Worm (Caenorhabditis elegans) whole organism, midembryonic: Measurements from ENCODE around the gene Y46E12A.5.

Experiments used
- T22C8.4 ChIP-seq: fragments of 200-800 bp; sonication (Bioruptor generic); IDR thresholded peaks from 2 replicates; pipeline ENCODE4 v1.3.6; 2022; ENCODE audit warnings: missing genetic modification characterization, missing compliant biosample characterization
- cog-1 ChIP-seq: sonication (generic microtip); optimal IDR thresholded peaks from 2 replicates; lab custom pipeline; 2016; ENCODE audit warnings: missing genetic modification characterization, missing compliant biosample characterization
- flt-1 ChIP-seq: fragments of 200-800 bp; sonication (Bioruptor generic); IDR thresholded peaks from 2 replicates; pipeline ENCODE4 v1.3.6; 2022; ENCODE audit warnings: missing genetic modification characterization, missing compliant biosample characterization
- klf-2 ChIP-seq: fragments of 200-800 bp; sonication (Bioruptor generic); conservative IDR thresholded peaks from 2 replicates; pipeline ENCODE4 v1.3.6; 2022; ENCODE audit warnings: missing genetic modification reagents, missing genetic modification characterization, missing compliant biosample characterization
- med-1 ChIP-seq: sonication (generic microtip); optimal IDR thresholded peaks from 2 replicates; lab custom pipeline; 2017; ENCODE audit warnings: missing genetic modification characterization, mild to moderate bottlenecking, missing compliant biosample characterization, antibody characterized with exemption, missing genetic modification reagents; ENCODE audit not compliant: insufficient read depth
- ref-1 ChIP-seq: fragments of 200-800 bp; sonication (Bioruptor generic); conservative IDR thresholded peaks from 2 replicates; pipeline ENCODE4 v1.3.6; 2022; ENCODE audit warnings: missing genetic modification reagents, missing genetic modification characterization, missing compliant biosample characterization
- tab-1 ChIP-seq: fragments of 200-800 bp; sonication (Bioruptor generic); IDR thresholded peaks from 2 replicates; pipeline ENCODE4 v1.3.6; 2022; ENCODE audit warnings: missing genetic modification characterization, missing compliant biosample characterization
- ztf-23 ChIP-seq: fragments of 200-800 bp; sonication (Bioruptor generic); IDR thresholded peaks from 2 replicates; pipeline ENCODE4 v1.3.6; 2022; ENCODE audit warnings: missing genetic modification reagents, missing genetic modification characterization, missing compliant biosample characterization
- ztf-29 ChIP-seq: fragments of 200-800 bp; sonication (Bioruptor generic); IDR thresholded peaks from 2 replicates; pipeline ENCODE4 v1.3.6; 2022; ENCODE audit warnings: missing genetic modification reagents, missing genetic modification characterization, missing compliant biosample characterization

The Y46E12A.5 gene

ce11 chrIII:1744486-1744885, 13.6 kb downstream of the Y46E12A.5 start:
- no peak for TF ChIP-seq ref-1
- no peak for TF ChIP-seq klf-2 (GFP tag; lab: Robert Waterston, UW)
- no peak for TF ChIP-seq tab-1 (GFP tag; lab: Robert Waterston, UW)
- no peak for TF ChIP-seq T22C8.4
- TF ChIP-seq med-1: no peak
- TF ChIP-seq cog-1: no peak
- no peak for TF ChIP-seq ztf-29 (GFP tag; lab: Robert Waterston, UW)
- no peak for TF ChIP-seq ztf-23 (GFP tag; lab: Robert Waterston, UW)
- TF ChIP-seq flt-1 (GFP tag; lab: Robert Waterston, UW): no peak

ce11 chrIII:1743488-1744020, 14.5 kb downstream of the Y46E12A.5 start:
- no peak for TF ChIP-seq med-1
- TF ChIP-seq ref-1: no peak
- no peak for TF ChIP-seq tab-1 (GFP tag; lab: Robert Waterston, UW)
- TF ChIP-seq flt-1 (GFP tag; lab: Robert Waterston, UW): no peak
- TF ChIP-seq klf-2 (GFP tag; lab: Robert Waterston, UW): no peak
- TF ChIP-seq ztf-29 (GFP tag; lab: Robert Waterston, UW): no peak
- TF ChIP-seq cog-1: no peak
- no peak for TF ChIP-seq T22C8.4
- TF ChIP-seq ztf-23 (GFP tag; lab: Robert Waterston, UW): no peak

DNA sequence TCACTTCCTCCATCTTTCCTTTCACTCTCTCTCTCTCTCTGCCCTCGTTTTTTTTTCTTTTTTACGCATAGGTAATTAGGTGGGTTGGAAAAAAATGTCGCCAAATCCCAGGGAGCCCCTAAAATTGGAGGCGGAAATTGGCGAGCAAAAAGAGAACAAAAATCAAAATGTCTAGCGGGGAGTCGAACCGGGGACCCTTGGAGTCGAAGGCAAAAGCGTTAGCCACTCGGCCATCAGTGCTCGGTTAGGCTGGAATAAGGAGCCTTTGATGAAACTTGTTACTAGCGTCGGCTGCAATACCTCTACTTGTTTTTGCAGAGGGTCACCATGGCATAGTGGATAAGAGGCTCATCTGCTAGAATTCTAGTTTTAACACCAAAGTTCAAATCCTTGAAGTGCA, 15.0 kb downstream of the Y46E12A.5 start:
- TF ChIP-seq ref-1 (no peak), klf-2 (GFP tag; lab: Robert Waterston, UW) (no peak), cog-1 (no peak), flt-1 (GFP tag; lab: Robert Waterston, UW) (no peak), ztf-29 (GFP tag; lab: Robert Waterston, UW) (no peak), T22C8.4 (no peak), med-1 (no peak)

ce11 chrIII:1733412-1733811, 24.6 kb downstream of the Y46E12A.5 start:
- no peak for TF ChIP-seq med-1

DNA sequence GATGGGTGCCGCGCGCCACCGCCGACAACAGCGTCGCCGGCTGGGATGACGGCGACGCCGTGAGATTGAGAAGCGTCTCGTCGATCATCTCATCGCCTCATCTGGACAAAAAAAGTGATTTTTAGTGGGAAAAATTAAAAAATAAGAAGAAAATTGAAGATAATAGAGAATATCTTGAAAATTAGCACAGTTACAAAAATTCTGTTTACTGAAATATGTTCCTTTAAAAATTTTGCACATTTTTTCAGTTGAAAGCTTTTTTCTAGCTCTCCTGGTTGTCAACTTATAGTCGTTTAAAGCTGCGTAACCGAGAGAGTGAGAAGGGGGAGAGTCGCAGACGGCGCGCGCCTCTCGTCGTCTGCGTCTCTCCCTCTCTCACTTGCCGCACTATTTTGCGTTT, 25.1 kb downstream of the Y46E12A.5 start, which contains the start of gene ser-4:
TSS of gene ser-4 (minus strand) at position 101 of the 400 bp plus-strand sequence.
- TF ChIP-seq klf-2 (GFP tag; lab: Robert Waterston, UW) (no peak), ztf-29 (GFP tag; lab: Robert Waterston, UW) (no peak), tab-1 (GFP tag; lab: Robert Waterston, UW) (no peak), med-1 (no peak), flt-1 (GFP tag; lab: Robert Waterston, UW) (no peak), cog-1 (no peak), ztf-23 (GFP tag; lab: Robert Waterston, UW) (no peak), T22C8.4 (no peak), ref-1 (no peak)

ce11 chrIII:1731850-1732249, 26.2 kb downstream of the Y46E12A.5 start:
- TF ChIP-seq med-1: no peak
- TF ChIP-seq ztf-23 (GFP tag; lab: Robert Waterston, UW): no peak
- TF ChIP-seq ref-1: no peak
- TF ChIP-seq klf-2 (GFP tag; lab: Robert Waterston, UW): no peak
- TF ChIP-seq T22C8.4: no peak
- no peak for TF ChIP-seq flt-1 (GFP tag; lab: Robert Waterston, UW)
- no peak for TF ChIP-seq ztf-29 (GFP tag; lab: Robert Waterston, UW)
- TF ChIP-seq cog-1: no peak
- no peak for TF ChIP-seq tab-1 (GFP tag; lab: Robert Waterston, UW)

DNA sequence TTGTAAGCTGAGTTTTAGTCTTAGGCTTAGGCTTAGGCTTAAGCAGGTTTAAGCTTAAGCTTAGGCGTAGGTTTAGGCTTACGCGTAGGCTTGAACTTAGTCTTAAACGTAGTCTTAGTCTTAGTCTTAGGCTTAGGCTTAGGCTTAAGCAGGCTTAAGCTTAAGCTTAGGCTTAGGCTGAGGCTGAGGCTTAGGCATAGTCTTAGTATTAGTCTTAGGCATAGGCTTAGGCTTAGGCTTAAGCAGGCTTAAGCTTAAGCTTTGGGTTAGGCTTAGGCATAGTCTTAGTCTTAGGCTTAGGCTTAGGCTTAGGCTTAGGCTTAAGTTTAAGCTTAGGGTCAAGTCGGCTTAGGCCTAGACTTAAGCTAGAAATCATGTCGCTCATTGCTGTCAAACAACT, 39.3 kb downstream of the Y46E12A.5 start:
- TF ChIP-seq flt-1 (GFP tag; lab: Robert Waterston, UW): no peak
- no peak for TF ChIP-seq ztf-23 (GFP tag; lab: Robert Waterston, UW)
- no peak for TF ChIP-seq tab-1 (GFP tag; lab: Robert Waterston, UW)
- TF ChIP-seq cog-1: no peak
- TF ChIP-seq ztf-29 (GFP tag; lab: Robert Waterston, UW): peak; percentile 50; the same call in 1 of the 2 replicates

- TF ChIP-seq klf-2 (GFP tag; lab: Robert Waterston, UW): no peak
Observed at ce11 chrIII:1717772-1718171, 40.3 kb downstream of the Y46E12A.5 start.

DNA sequence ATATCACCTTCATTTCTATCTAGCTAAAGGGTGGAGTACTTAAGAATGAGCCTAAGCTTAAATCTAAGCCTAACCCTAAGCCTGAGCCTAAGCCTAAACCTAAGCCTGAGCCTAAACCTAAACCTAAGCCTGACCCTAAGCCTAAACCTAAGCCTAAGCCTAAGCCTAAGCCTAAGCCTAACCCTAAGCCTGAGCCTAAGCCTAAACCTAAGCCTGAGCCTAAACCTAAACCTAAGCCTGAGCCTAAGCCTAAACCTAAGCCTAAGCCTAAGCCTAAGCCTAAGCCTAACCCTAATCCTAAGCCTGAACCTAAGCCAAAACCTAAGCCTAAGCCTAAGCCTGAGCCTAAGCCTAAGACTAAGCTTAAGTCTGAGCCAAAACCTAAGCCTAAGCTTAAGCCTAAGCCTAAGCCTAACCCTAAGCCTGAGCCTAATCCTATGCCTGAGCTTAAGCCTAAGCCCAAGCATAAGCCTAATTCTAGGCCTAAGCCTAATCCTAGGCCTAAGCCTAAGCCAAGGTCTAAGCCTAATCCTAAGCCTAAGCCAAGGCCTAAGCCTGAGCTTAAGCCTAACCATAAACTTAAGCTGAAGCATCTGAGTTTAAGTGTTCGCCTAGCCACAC, 44.0 kb downstream of the Y46E12A.5 start:
- TF ChIP-seq T22C8.4 (no peak), tab-1 (GFP tag; lab: Robert Waterston, UW) (no peak), flt-1 (GFP tag; lab: Robert Waterston, UW) (no peak), ztf-23 (GFP tag; lab: Robert Waterston, UW) (0 out of 2 replicates have a peak, but pooled peaks have one; percentile 60), ztf-29 (GFP tag; lab: Robert Waterston, UW) (no peak), klf-2 (GFP tag; lab: Robert Waterston, UW) (no peak)
